Fruit fly (Drosophila melanogaster): ENCODE results near the gene Bin1.

Bin1 gene

dm6 chr3R:16148712-16149111, 40.7 kb downstream of the Bin1 start:
- TF ChIP-seq brk (GFP tag; optimal IDR thresholded peaks at IDR 0.05) (no peak), dl (GFP tag; optimal IDR thresholded peaks at IDR 0.05; ENCODE audit: insufficient read depth in 1 of 2, partially characterized antibody in 2 of 2) (no peak), Hnf4 (GFP tag; optimal IDR thresholded peaks at IDR 0.05) (no peak), foxo (GFP tag; optimal IDR thresholded peaks at IDR 0.05) (no peak), HLH106 (tag; optimal IDR thresholded peaks at IDR 0.05) (no peak), br (GFP tag; optimal IDR thresholded peaks at IDR 0.05) (no peak)

DNA sequence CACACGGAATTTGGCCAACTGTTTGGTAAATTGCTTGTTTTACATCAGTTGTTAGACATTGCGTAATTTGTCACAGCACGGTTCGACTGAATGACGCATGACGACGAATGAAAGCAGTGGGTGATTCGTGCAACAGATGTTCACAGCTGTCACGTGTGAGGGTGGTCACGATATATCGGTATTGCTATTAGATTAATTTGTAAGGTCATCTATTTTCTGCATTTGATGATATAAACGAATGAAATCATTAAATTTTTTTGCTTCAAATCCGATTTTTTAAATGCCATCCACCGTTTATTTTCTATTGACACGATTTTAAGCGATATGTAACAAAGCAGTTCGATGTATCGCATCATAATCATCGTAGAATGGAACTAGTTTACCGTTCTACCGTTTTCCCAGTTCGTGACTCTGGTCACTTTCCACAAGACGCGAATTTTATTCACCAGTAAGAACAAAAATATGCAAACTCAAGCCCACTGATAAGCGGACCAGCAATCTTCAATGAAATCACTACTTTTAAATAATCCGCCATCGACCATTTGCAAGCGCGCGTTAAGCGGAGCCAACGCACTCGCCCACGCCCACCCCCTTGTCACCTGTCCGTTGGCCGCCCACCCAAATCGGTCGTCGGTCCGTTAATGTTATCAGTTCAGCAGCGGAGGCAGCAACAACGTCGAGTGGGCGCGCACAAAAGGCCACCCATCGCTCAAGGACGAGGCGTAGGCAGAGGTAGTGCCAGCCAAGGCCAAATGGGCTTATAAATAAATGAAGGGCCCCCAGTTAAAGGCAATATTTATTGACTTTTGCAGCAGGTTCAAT, 42.5 kb downstream of the Bin1 start, which contains the start of the genes Mic26-27 and CG5916:
Mic26-27 (minus strand) TSS at position 224 of the 822 bp plus-strand sequence.
CG5916 (plus strand) TSS at position 398 of the 822 bp plus-strand sequence.
- TF ChIP-seq dmrt93B (GFP tag; optimal IDR thresholded peaks at IDR 0.05) (peak; percentile 54), jim (GFP tag; optimal IDR thresholded peaks at IDR 0.05) (no peak), Vsx2 (GFP tag; optimal IDR thresholded peaks at IDR 0.05; ENCODE audit: partially characterized antibody) (peak; percentile 100), ey (GFP tag; optimal IDR thresholded peaks at IDR 0.05) (peak; percentile 29), CrebA (GFP tag; optimal IDR thresholded peaks at IDR 0.05; ENCODE audit: borderline replicate concordance) (no peak), dsf (GFP tag; optimal IDR thresholded peaks at IDR 0.05; ENCODE audit: borderline replicate concordance) (no peak), usp (GFP tag; optimal IDR thresholded peaks at IDR 0.05) (no peak), h (GFP tag; optimal IDR thresholded peaks at IDR 0.05) (peak; percentile 60), OdsH (GFP tag; optimal IDR thresholded peaks at IDR 0.05) (peak; percentile 54), Dif (GFP tag; optimal IDR thresholded peaks at IDR 0.05; ENCODE audit: partially characterized antibody) (peak; percentile 100), br (GFP tag; optimal IDR thresholded peaks at IDR 0.05) (peak; percentile 34), lola (GFP tag; optimal IDR thresholded peaks at IDR 0.05) (no peak), Myc (optimal IDR thresholded peaks at IDR 0.05) (peak; percentile 76), Abd-B (GFP tag; optimal IDR thresholded peaks at IDR 0.05) (no peak), fru (GFP tag; optimal IDR thresholded peaks at IDR 0.05) (peak; percentile 59), HLH106 (tag; optimal IDR thresholded peaks at IDR 0.05) (peak; percentile 25), sv (GFP tag; optimal IDR thresholded peaks at IDR 0.05) (peak; percentile 74), rgr (GFP tag; optimal IDR thresholded peaks at IDR 0.05) (peak; percentile 75), brk (GFP tag; optimal IDR thresholded peaks at IDR 0.05) (no peak), Dfd (GFP tag; optimal IDR thresholded peaks at IDR 0.05) (no peak), Hr83 (GFP tag; optimal IDR thresholded peaks at IDR 0.05; ENCODE audit: poor library complexity, severe bottlenecking) (peak; percentile 70), psq (GFP tag; optimal IDR thresholded peaks at IDR 0.05) (peak; percentile 20), Mio (GFP tag; optimal IDR thresholded peaks at IDR 0.05) (no peak), pan (optimal IDR thresholded peaks at IDR 0.05) (no peak), CG9705 (GFP tag; optimal IDR thresholded peaks at IDR 0.05) (peak; percentile 35), tai (GFP tag; optimal IDR thresholded peaks at IDR 0.05) (no peak), Rel (GFP tag; optimal IDR thresholded peaks at IDR 0.05) (no peak), Rel (tag; optimal IDR thresholded peaks at IDR 0.05) (no peak), GATAd (GFP tag; optimal IDR thresholded peaks at IDR 0.05) (peak; percentile 56), sage (GFP tag; optimal IDR thresholded peaks at IDR 0.05) (no peak), Sp1 (GFP tag; optimal IDR thresholded peaks at IDR 0.05) (peak; percentile 13), dl (GFP tag; optimal IDR thresholded peaks at IDR 0.05; ENCODE audit: insufficient read depth in 1 of 2, partially characterized antibody in 2 of 2) (peak; percentile 99 to 100), foxo (GFP tag; optimal IDR thresholded peaks at IDR 0.05) (peak in 1 of 2 experiments; percentile 64), woc (GFP tag; optimal IDR thresholded peaks at IDR 0.05) (peak; percentile 69), CG32264 (GFP tag; optimal IDR thresholded peaks at IDR 0.05) (peak; percentile 33), N (GFP tag; optimal IDR thresholded peaks at IDR 0.05) (no peak), Hr78 (GFP tag; optimal IDR thresholded peaks at IDR 0.05) (no peak), Jra (GFP tag; optimal IDR thresholded peaks at IDR 0.05) (peak; percentile 90), Hnf4 (GFP tag; optimal IDR thresholded peaks at IDR 0.05) (no peak)

Data from whole organism, wandering third instar larva.